Worm (Caenorhabditis elegans) whole organism, midembryonic: ENCODE data around the gene F41H10.5.

Experiments
- T22C8.4 ChIP-seq: fragments of 200-800 bp; sonication (Bioruptor generic); IDR thresholded peaks from 2 replicates; pipeline ENCODE4 v1.3.6; 2022; ENCODE audit warnings: missing genetic modification characterization, missing compliant biosample characterization
- cog-1 ChIP-seq: sonication (generic microtip); optimal IDR thresholded peaks from 2 replicates; lab custom pipeline; 2016; ENCODE audit warnings: missing genetic modification characterization, missing compliant biosample characterization
- klf-2 ChIP-seq: fragments of 200-800 bp; sonication (Bioruptor generic); conservative IDR thresholded peaks from 2 replicates; pipeline ENCODE4 v1.3.6; 2022; ENCODE audit warnings: missing genetic modification reagents, missing genetic modification characterization, missing compliant biosample characterization
- tab-1 ChIP-seq: fragments of 200-800 bp; sonication (Bioruptor generic); IDR thresholded peaks from 2 replicates; pipeline ENCODE4 v1.3.6; 2022; ENCODE audit warnings: missing genetic modification characterization, missing compliant biosample characterization

- TF ChIP-seq cog-1 (no peak), klf-2 (GFP tag; lab: Robert Waterston, UW) (no peak), tab-1 (GFP tag; lab: Robert Waterston, UW) (no peak), T22C8.4 (GFP tag; lab: Robert Waterston, UW) (no peak)
Measured at ce11 chrIV:5366567-5366966, 5.9 kb downstream of the F41H10.5 start, which contains the start of gene sand-1.
